Worm (Caenorhabditis elegans): Measurements from ENCODE around the gene F47B10.4.

F47B10.4 gene

DNA sequence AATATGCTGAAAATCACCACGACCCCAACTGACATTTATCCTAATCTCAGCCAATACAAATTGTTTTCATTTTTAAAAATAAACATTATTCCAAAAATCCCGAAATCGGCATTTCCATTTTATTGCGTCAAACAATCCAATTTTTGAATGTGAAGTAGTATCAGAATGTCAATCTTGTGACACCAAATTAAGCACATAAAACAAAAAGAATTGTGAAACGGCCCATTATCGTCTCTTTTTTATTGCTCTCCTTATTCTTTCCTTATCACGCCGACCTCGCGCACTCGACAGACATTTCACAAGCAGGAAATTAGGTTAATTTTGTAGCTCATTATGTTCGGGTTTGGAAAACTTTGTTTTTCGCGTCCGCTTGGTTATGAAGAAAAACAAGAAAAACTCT, 10.6 kb upstream of the F47B10.4 start, which contains the start of gene T21E8.4:
Gene T21E8.4, plus strand, starts transcription at position 301 of the 400 bp plus-strand sequence.
- TF ChIP-seq W03F9.2 (tag; optimal IDR thresholded peaks at IDR 0.05) (no peak), him-1 (tag; optimal IDR thresholded peaks at IDR 0.05) (no peak), dao-5 (tag; optimal IDR thresholded peaks at IDR 0.05) (no peak)

DNA sequence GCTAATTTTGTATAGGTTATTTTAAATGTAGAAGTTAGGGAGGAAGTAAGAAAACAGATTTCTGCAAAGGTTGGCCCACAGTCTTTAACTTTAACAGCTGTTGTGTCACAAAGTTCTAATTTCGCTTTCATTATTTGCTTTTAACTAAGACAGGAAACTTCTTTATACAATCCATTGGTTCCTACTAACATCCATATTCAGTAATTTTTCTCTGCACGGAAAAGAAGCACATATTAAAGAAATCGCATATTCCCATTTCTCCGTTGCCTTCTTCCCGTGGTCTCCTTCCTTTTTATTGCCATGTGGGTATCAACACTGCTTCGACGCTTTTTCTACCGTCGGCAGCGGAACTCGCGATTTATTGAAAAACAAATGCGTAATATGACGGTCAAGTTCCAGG, 9.1 kb upstream of the F47B10.4 start, which contains the start of gene T21E8.6:
Gene T21E8.6, plus strand, starts transcription at position 301 of the 400 bp plus-strand sequence.
- TF ChIP-seq him-1 (tag; optimal IDR thresholded peaks at IDR 0.05): no peak
- no peak for TF ChIP-seq W03F9.2 (tag; optimal IDR thresholded peaks at IDR 0.05)
- TF ChIP-seq dao-5 (tag; optimal IDR thresholded peaks at IDR 0.05): no peak

DNA sequence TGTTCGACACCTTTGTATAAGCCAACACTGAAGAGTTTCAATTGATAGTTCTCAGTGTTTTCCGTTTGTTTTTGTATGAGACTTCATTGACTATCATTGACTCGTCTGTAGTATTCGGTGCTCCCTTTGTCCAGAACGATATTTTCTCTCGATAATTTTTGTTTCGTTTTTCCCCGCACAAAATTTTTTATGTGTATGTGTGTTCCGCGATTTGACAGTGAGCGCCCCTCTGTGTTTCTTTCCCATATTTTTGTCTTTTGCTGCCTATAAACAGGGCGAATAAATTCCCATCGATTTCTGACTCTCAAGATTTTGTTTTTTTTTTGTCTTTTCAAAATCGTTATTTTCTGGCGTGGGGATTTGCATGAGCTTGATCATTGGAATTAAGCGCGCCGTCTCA, 7.9 kb upstream of the F47B10.4 start, which contains the start of gene T21E8.7:
Gene T21E8.7, plus strand, starts transcription at position 301 of the 400 bp plus-strand sequence.
- TF ChIP-seq him-1 (tag; optimal IDR thresholded peaks at IDR 0.05): no peak
- TF ChIP-seq W03F9.2 (tag; optimal IDR thresholded peaks at IDR 0.05): no peak
- TF ChIP-seq dao-5 (tag; optimal IDR thresholded peaks at IDR 0.05): no peak

DNA sequence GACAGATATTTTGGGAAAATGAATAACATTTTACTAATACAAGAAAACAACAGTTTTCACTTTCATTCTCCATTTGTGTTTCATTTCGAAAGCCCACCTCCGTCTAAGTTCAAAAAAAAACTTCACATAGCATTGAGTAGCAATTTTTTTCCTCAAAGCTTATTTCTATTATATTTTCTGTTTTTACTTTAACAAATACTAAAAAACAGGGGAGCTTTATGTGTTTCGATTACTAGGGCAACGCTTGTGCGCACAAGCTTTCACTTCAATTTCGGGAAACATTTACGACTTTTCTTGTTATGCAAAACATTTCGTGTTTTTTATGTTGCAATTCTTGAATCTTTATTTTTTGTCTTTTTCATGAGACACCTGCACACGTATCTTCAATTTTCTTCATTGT, 5.2 kb upstream of the F47B10.4 start, which contains the start of gene T21E8.5:
Gene T21E8.5, plus strand, starts transcription at position 301 of the 400 bp plus-strand sequence.
- TF ChIP-seq him-1 (tag; optimal IDR thresholded peaks at IDR 0.05): no peak
- no peak for TF ChIP-seq W03F9.2 (tag; optimal IDR thresholded peaks at IDR 0.05)
- no peak for TF ChIP-seq dao-5 (tag; optimal IDR thresholded peaks at IDR 0.05)

DNA sequence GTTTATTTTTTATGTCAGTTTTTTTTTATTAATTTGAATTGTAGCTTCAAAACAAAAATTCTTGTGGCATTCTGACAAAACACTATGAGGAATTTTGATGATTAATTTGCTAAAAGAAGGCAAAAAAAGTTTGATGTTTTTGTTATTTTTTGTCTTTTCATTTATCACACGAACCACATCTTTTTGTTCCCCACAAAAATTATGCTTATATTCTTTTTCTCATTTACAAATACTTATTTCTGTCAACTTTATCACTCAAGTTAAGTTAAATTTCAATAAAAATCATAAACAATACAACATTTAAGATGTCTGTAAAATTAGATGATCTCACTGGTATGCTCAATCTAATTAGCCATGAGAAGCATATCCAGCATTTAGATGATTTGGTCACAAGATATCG, 2.9 kb upstream of the F47B10.4 start, which contains the start of gene F47B10.6:
Gene F47B10.6, plus strand, starts transcription at position 301 of the 400 bp plus-strand sequence.
- TF ChIP-seq him-1 (tag; optimal IDR thresholded peaks at IDR 0.05) (no peak), W03F9.2 (tag; optimal IDR thresholded peaks at IDR 0.05) (no peak), dao-5 (tag; optimal IDR thresholded peaks at IDR 0.05) (no peak)

DNA sequence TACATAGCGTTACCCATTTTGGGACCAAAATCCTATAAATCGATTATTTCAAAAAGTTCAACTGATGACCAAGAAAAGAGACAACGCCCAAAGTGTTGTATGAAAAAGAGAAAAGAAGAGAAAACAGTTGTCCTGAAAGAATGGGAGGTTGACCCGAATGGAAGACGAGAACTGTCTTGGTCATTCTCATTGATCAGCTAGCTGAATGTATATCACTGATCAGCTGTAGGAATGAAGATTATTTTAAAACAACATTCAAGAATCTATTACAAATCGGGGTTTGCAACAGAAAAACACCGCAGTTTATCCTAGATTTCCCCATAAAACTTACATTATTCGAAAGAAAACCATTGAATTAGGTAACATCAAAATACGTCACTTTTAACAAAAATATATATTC, 609 bp upstream of the F47B10.4 start, which contains the start of gene F47B10.5:
Gene F47B10.5, minus strand, starts transcription at position 101 of the 400 bp plus-strand sequence.
- no peak for TF ChIP-seq W03F9.2 (tag; optimal IDR thresholded peaks at IDR 0.05)

DNA sequence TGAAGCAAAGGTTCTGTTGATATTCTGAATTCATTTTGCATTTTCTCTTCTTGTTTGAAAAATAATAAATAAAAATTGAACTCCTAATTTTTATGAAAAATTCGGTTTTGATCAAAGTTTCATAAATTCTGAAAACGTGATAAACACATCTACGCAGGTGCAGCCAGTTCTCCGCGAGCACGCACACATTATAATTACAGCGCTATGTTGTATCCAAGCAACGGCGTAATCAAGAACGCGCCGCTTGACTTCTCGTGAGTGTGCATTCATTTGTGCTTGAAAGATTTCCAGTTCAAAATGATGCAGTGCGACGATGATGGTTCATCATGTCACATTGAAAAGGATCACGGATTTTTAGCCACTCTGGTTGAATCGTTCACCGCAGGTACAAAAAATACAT, 825 bp downstream of the F47B10.4 start, which contains the start of gene F47B10.3:
Gene F47B10.3, plus strand, starts transcription at position 301 of the 400 bp plus-strand sequence.
- TF ChIP-seq him-1 (tag; optimal IDR thresholded peaks at IDR 0.05) (no peak), W03F9.2 (tag; optimal IDR thresholded peaks at IDR 0.05) (no peak), dao-5 (tag; optimal IDR thresholded peaks at IDR 0.05) (no peak)

DNA sequence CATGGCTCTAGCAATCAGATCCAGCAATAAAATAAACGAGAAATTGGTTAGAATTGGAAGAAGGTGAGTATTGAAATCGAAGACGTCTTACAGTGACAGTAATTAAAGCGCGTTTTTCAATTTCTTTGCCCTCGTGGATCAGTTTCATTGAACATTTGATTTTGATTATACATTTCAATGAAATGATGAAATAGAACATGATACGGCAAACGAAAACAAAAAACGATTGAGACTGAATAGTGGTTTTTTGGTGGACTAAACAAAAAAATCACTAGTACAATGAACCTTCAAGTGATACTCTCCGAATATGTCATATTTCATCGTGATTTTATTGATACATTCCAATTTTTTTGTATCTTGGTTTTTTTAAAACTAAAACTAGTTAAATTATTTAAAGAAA, 5.4 kb downstream of the F47B10.4 start, which contains the start of gene haly-1:
Gene haly-1, minus strand, starts transcription at position 101 of the 400 bp plus-strand sequence.
- TF ChIP-seq him-1 (tag; optimal IDR thresholded peaks at IDR 0.05) (no peak), dao-5 (tag; optimal IDR thresholded peaks at IDR 0.05) (no peak)

DNA sequence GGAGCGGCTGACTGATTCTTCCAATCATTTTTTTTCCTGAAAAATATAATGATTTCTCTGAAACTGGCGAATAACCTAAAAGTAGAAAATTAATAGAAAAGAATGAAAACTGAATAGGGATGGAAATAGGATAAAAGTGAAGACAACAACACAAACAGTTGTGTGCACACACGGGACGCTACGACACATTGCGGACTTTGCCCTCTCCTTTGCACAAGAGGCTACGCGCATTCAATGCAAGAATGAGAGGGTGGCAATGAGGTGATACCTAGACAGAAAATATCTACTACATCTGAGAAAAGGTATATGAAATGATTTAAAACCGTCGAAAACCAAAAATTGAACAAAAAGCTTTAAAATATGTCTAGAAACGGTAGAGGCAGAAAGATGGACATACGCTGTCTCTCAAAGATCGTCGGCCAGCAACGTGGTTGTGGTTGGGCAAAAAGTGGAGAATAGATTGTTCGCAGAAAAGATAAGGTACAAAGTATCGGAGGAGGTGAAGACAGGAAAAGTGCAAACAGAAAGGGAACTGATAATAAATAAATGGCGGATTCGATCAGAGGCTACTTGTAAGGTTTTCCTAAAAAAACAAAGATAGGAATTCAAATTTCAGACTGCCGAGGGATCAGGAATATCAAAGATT, 9.1 kb downstream of the F47B10.4 start, which contains the start of gene suca-1:
Gene suca-1, minus strand, starts transcription at position 36 of the 646 bp plus-strand sequence.
- no peak for TF ChIP-seq him-1 (tag; optimal IDR thresholded peaks at IDR 0.05)
- TF ChIP-seq dao-5 (tag; optimal IDR thresholded peaks at IDR 0.05): no peak
- no peak for TF ChIP-seq W03F9.2 (tag; optimal IDR thresholded peaks at IDR 0.05)

DNA sequence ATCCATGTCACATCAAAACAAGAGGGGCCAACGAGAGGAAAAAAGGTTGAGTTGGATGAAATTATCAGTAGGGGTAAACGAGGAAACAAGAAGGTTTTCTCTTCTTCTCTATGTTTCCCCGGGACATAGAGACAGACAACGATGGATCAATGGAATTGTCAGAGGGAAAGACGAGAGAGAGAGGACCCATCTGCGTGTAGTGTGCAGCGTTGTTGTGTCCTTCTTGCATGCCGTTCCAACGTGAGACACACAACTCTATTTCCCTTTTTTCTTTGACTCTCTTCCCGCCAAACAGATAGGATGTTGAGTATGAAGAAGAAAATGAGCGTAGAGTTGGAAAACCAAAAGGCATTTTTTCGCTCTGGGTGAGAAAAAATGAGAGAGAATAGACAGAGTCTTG, 9.9 kb downstream of the F47B10.4 start:
- TF ChIP-seq him-1 (tag; optimal IDR thresholded peaks at IDR 0.05) (no peak), dao-5 (tag; optimal IDR thresholded peaks at IDR 0.05) (no peak), W03F9.2 (tag; optimal IDR thresholded peaks at IDR 0.05) (no peak)

DNA sequence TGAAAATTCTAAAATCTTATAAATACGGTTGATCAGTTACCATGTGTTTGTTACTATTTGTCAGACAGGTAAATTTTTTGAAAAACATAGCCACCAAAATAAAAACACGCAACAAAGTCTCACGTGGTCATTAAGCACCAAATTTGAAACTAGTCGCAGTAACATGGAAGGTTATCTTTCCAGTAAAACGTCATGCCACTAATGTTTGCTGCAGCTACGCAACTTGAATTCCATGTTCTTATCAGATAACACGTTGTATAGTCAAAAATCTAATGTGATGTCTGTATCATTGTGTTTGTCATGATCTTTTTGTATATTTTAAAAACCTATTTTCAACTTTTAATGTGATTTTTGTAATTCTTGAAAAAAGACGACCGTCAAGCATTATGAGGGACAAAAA, 10.7 kb downstream of the F47B10.4 start:
- no peak for TF ChIP-seq him-1 (tag; optimal IDR thresholded peaks at IDR 0.05)
- no peak for TF ChIP-seq dao-5 (tag; optimal IDR thresholded peaks at IDR 0.05)
- no peak for TF ChIP-seq W03F9.2 (tag; optimal IDR thresholded peaks at IDR 0.05)

DNA sequence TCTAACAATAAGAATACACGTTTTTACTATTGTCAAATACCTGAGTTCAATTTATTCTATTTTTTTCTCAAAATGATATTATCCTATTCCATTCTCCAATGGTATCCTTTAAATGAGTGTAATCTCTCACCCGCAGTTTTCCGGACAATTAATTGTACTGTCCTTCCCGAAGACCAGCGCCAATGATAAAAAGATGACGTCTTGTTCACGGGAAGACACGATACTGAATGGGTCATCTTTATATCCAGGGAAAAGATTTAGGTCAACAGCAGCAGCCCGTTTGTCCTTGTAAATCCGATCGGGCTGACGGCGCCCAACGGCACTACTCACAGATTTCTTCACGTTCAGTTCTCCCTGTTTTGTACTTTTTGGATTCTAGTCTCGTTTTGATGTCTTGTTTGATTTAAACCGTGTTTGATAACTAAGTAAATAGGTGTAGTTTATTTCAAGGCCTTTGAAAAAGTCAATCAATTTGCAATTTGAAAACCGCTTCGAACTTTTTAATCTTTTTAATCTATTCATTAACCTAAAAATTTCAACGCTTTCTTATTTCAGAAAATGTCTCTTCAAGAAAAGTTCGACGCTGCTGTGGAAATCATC, 11.8 kb downstream of the F47B10.4 start, which contains the start of gene acbp-3:
Gene acbp-3, plus strand, starts transcription at position 550 of the 600 bp plus-strand sequence.
- TF ChIP-seq him-1 (tag; optimal IDR thresholded peaks at IDR 0.05): no peak
- TF ChIP-seq W03F9.2 (tag; optimal IDR thresholded peaks at IDR 0.05): no peak
- no peak for TF ChIP-seq dao-5 (tag; optimal IDR thresholded peaks at IDR 0.05)

DNA sequence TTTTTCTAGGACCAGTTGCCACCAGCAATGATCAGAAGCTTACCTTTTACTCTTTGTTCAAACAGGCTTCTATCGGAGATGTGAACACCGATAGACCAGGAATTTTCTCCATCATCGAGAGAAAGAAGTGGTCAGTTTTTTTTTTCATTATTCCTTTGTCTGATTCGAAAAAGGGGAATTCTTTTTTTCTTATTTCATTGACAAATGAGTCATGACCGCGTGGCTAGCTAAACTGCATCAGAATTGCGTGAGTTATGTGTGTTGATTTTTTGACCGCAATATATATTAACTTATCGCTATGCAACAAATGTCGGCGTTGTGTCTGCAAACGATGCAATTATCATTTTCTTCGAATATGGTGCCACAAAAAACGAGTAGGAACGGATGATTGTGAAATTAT, 12.4 kb downstream of the F47B10.4 start:
- no peak for TF ChIP-seq W03F9.2 (tag; optimal IDR thresholded peaks at IDR 0.05)
- TF ChIP-seq him-1 (tag; optimal IDR thresholded peaks at IDR 0.05): no peak
- no peak for TF ChIP-seq dao-5 (tag; optimal IDR thresholded peaks at IDR 0.05)

DNA sequence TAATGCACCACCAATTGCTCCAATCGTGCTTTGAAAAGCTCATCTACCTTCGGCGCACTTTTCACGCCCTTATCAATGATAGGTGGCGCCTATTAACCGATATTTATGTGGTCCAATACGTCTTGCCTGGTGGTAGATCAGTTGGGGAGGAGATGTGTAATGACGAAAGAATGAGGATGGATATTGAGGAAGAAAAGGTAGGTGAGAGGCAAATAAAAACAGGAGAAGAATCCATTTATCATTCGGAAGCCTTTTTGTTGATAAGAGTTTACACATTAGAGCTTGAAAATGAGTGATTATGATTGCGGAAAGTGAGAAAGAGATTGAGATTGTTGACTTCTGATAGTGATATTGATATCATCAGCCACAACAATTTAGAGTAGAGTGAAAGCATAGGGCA, 16.4 kb downstream of the F47B10.4 start:
- no peak for TF ChIP-seq W03F9.2 (tag; optimal IDR thresholded peaks at IDR 0.05)
- no peak for TF ChIP-seq him-1 (tag; optimal IDR thresholded peaks at IDR 0.05)
- TF ChIP-seq dao-5 (tag; optimal IDR thresholded peaks at IDR 0.05): no peak

All from whole organism, L4/young adult.